Worm (Caenorhabditis elegans) whole organism, L2 larva: ENCODE measurements around the gene nmr-2.

Experiments
- F13H6.1 ChIP-seq: sonication (generic microtip); optimal IDR thresholded peaks from 2 replicates; lab custom pipeline; 2016; ENCODE audit warnings: missing genetic modification characterization, missing compliant biosample characterization
- ZK546.5 ChIP-seq: sonication (generic microtip); optimal IDR thresholded peaks from 2 replicates; lab custom pipeline; 2017; ENCODE audit warnings: missing biosample characterization, missing genetic modification characterization
- ama-1 ChIP-seq: fragments of 150-350 bp; optimal IDR thresholded peaks from 2 replicates; lab custom pipeline; 2018; ENCODE audit warnings: inconsistent platforms
- ceh-82 ChIP-seq: fragments of 150-350 bp; optimal IDR thresholded peaks from 2 replicates; lab custom pipeline; 2014; ENCODE audit warnings: missing biosample characterization, missing genetic modification characterization
- crh-2 ChIP-seq: sonication (generic microtip); optimal IDR thresholded peaks from 2 replicates; lab custom pipeline; 2017; ENCODE audit warnings: missing biosample characterization, missing genetic modification characterization
- elt-1 ChIP-seq: fragments of 150-350 bp; optimal IDR thresholded peaks from 2 replicates; lab custom pipeline; 2014; ENCODE audit warnings: missing biosample characterization, missing genetic modification characterization
- nhr-237 ChIP-seq: fragments of 150-350 bp; optimal IDR thresholded peaks from 2 replicates; lab custom pipeline; 2014; ENCODE audit warnings: missing biosample characterization, missing genetic modification characterization
- nhr-6 ChIP-seq: fragments of 150-350 bp; optimal IDR thresholded peaks from 2 replicates; lab custom pipeline; 2014; ENCODE audit warnings: missing biosample characterization, missing genetic modification characterization
- nhr-77 ChIP-seq: fragments of 150-350 bp; optimal IDR thresholded peaks from 2 replicates; lab custom pipeline; 2014; ENCODE audit warnings: missing biosample characterization, missing genetic modification characterization
- sem-4 ChIP-seq: fragments of 150-350 bp; optimal IDR thresholded peaks from 2 replicates; lab custom pipeline; 2014; ENCODE audit warnings: missing biosample characterization, missing genetic modification reagents, missing genetic modification characterization
- skn-1 ChIP-seq: sonication (generic microtip); optimal IDR thresholded peaks from 2 replicates; lab custom pipeline; 2017; ENCODE audit warnings: missing biosample characterization, missing genetic modification characterization
- sma-3 ChIP-seq: sonication (generic microtip); optimal IDR thresholded peaks from 2 replicates; lab custom pipeline; 2016; ENCODE audit warnings: missing genetic modification reagents, missing genetic modification characterization, missing compliant biosample characterization
- unc-39 ChIP-seq: fragments of 150-350 bp; optimal IDR thresholded peaks from 2 replicates; lab custom pipeline; 2014; ENCODE audit warnings: missing biosample characterization, missing genetic modification characterization
- unc-55 ChIP-seq: fragments of 150-350 bp; sonication (generic microtip); optimal IDR thresholded peaks from 3 replicates; lab custom pipeline; 2014; ENCODE audit warnings: missing biosample characterization, missing genetic modification reagents, missing genetic modification characterization
- zag-1 ChIP-seq: fragments of 150-350 bp; optimal IDR thresholded peaks from 2 replicates; lab custom pipeline; 2014; ENCODE audit warnings: missing biosample characterization, missing genetic modification characterization
- ztf-1 ChIP-seq: fragments of 200-800 bp; sonication (Bioruptor generic); conservative IDR thresholded peaks from 2 replicates; pipeline ENCODE4 v1.3.6; 2022; ENCODE audit warnings: missing genetic modification characterization, missing compliant biosample characterization
- ztf-11 ChIP-seq: sonication (generic microtip); optimal IDR thresholded peaks from 2 replicates; lab custom pipeline; 2017; ENCODE audit warnings: missing biosample characterization, missing genetic modification characterization
- ztf-4 ChIP-seq: fragments of 150-350 bp; optimal IDR thresholded peaks from 2 replicates; lab custom pipeline; 2014; ENCODE audit warnings: missing biosample characterization, missing genetic modification characterization

Gene nmr-2

DNA sequence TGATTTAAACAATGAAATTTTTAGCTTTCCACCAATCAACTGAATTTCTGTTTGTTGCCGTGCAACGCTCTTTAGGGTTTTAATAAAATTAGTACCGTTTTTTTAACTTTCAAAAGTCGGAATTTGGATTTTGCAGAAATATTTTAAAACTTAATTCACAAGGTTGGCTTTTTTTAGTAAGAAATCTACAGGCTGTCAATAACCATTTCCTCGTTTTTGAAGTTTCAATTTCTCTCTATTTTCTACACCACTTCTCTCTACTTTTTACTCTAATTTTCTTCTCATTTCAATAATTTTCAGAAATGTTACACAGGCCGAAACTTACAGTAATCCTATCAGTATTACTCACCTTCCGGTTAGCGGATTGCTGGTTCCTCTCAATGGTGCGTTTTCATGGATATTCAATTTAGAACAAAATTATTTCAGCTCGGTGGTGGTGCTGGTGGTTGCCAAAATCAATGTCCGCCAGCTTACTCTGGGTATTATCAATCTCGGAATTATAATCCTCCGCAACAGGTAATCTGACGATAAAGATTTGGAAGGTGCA, 33.2 kb downstream of the nmr-2 start, which contains the start of the genes grd-12 and F02D8.1:
TSS of gene grd-12 (plus strand) at position 301 of the 547 bp plus-strand sequence.
TSS of gene F02D8.1 (minus strand) at position 497 of the 547 bp plus-strand sequence.
- TF ChIP-seq zag-1 (tag; lab: Kevin White, UChicago) (no peak), nhr-77 (tag; lab: Kevin White, UChicago) (no peak), nhr-6 (tag; lab: Kevin White, UChicago) (no peak), ztf-11 (tag; lab: Kevin White, UChicago) (no peak), skn-1 (tag; lab: Kevin White, UChicago) (no peak), ama-1 (lab: Kevin White, UChicago) (no peak), crh-2 (tag; lab: Kevin White, UChicago) (no peak), nhr-237 (tag; lab: Kevin White, UChicago) (no peak), ztf-1 (GFP tag; lab: Robert Waterston, UW) (no peak), sma-3 (no peak), F13H6.1 (tag; lab: Kevin White, UChicago) (no peak), unc-55 (no peak)

DNA sequence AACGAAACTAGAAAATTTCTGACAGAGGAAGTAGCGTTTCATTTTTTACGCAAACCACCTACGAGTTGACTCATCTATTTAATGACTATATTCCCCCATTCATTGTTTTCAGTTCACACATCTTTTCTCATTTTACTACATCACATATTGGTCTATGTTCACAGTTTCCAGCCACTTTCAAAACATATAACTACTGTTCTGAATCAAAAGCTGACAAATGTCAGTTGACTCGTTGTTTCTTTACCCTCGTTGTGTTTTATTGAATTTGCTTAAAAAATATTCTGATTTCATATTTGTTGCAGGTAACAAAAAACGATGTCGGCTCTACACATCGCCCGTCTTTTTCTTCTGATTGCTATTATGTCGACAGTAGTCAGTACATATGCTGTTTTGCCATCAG, 40.3 kb downstream of the nmr-2 start, which contains the start of gene nlp-59:
TSS of gene nlp-59 (plus strand) at position 301 of the 400 bp plus-strand sequence.
- TF ChIP-seq unc-39 (no peak), ceh-82 (tag; lab: Kevin White, UChicago) (no peak), ama-1 (lab: Kevin White, UChicago) (no peak), sem-4 (tag; lab: Kevin White, UChicago) (no peak), ZK546.5 (tag; lab: Kevin White, UChicago) (no peak), elt-1 (tag; lab: Kevin White, UChicago) (no peak), ztf-4 (no peak)
